Fruit fly (Drosophila melanogaster): ENCODE data around the gene CG2975.
A peak's percentile ranks its signal among the peaks of the same experiment; 100 is the strongest.

The CG2975 gene

dm6 chr2L:2878859-2879258 is 38.9 kb downstream of the CG2975 start, which contains the start of gene RabGGTb (continued):
- peak; percentile 77 for TF ChIP-seq kay (GFP tag; optimal IDR thresholded peaks at IDR 0.05)
- peak; percentile 35 for TF ChIP-seq gcm (GFP tag; optimal IDR thresholded peaks at IDR 0.05)
- peak; percentile 28 for TF ChIP-seq Nf-YC (tag; optimal IDR thresholded peaks at IDR 0.05)
- TF ChIP-seq zf30C (GFP tag; optimal IDR thresholded peaks at IDR 0.05): no peak
- TF ChIP-seq hth (optimal IDR thresholded peaks at IDR 0.05): no peak
- no peak for TF ChIP-seq fd64A (GFP tag; optimal IDR thresholded peaks at IDR 0.05)
- TF ChIP-seq Myb (GFP tag; optimal IDR thresholded peaks at IDR 0.05): peak; percentile 47
- TF ChIP-seq CG13894 (tag; optimal IDR thresholded peaks at IDR 0.05): peak; percentile 5
- TF ChIP-seq crol (GFP tag; IDR thresholded peaks at IDR 0.05): 0 out of 2 replicates have a peak, but pooled peaks have one; percentile 28
- TF ChIP-seq ken (GFP tag; IDR thresholded peaks at IDR 0.05): peak; percentile 72; the same call in 2 of the 3 replicates
- peak; percentile 62; the same call in 1 of the 2 replicates for TF ChIP-seq HLH3B (GFP tag; IDR thresholded peaks at IDR 0.05)
- no peak for TF ChIP-seq Stat92E (GFP tag; optimal IDR thresholded peaks at IDR 0.05)
- TF ChIP-seq CG14050 (GFP tag; IDR thresholded peaks at IDR 0.05): peak; percentile 48; the same call in 2 of the 3 replicates
- peak in 1 of 2 experiments; percentile 50 for TF ChIP-seq chif (GFP tag; optimal IDR thresholded peaks at IDR 0.05)
- TF ChIP-seq so (GFP tag; IDR thresholded peaks at IDR 0.05): peak; percentile 77; the same call in 2 of the 3 replicates
- TF ChIP-seq pita (GFP tag; optimal IDR thresholded peaks at IDR 0.05): no peak
- peak; percentile 56 for TF ChIP-seq repo (GFP tag; optimal IDR thresholded peaks at IDR 0.05)
- TF ChIP-seq CG30020 (tag; optimal IDR thresholded peaks at IDR 0.05): no peak
- TF ChIP-seq CG3726 (GFP tag; IDR thresholded peaks at IDR 0.05): 0 out of 3 replicates have a peak, but pooled peaks have one; percentile 36
- no peak for TF ChIP-seq sima (GFP tag; optimal IDR thresholded peaks at IDR 0.05)
- peak; percentile 39 for TF ChIP-seq Bdp1 (GFP tag; optimal IDR thresholded peaks at IDR 0.05)
- TF ChIP-seq Opbp (GFP tag; IDR thresholded peaks at IDR 0.05; ENCODE audit: partially characterized antibody): no peak
- peak; percentile 6 for TF ChIP-seq jumu (GFP tag; optimal IDR thresholded peaks at IDR 0.05)
- peak; percentile 73 for TF ChIP-seq CG12769 (tag; optimal IDR thresholded peaks at IDR 0.05)
- peak; percentile 46 for TF ChIP-seq CG34376 (GFP tag; optimal IDR thresholded peaks at IDR 0.05)
- no peak for TF ChIP-seq Elba2 (GFP tag; optimal IDR thresholded peaks at IDR 0.05)
- no peak for TF ChIP-seq pros (GFP tag; optimal IDR thresholded peaks at IDR 0.05)
- TF ChIP-seq fd102C (GFP tag; optimal IDR thresholded peaks at IDR 0.05): no peak
- peak; percentile 71 for TF ChIP-seq pum (GFP tag; optimal IDR thresholded peaks at IDR 0.05)
- no peak for TF ChIP-seq emc (GFP tag; optimal IDR thresholded peaks at IDR 0.05)
- peak; percentile 27 for TF ChIP-seq ash1 (GFP tag; optimal IDR thresholded peaks at IDR 0.05)
- peak; percentile 99 to 100 for TF ChIP-seq crp (GFP tag; optimal IDR thresholded peaks at IDR 0.05)
- peak; percentile 24 for TF ChIP-seq her (GFP tag; optimal IDR thresholded peaks at IDR 0.05)
- peak; percentile 23 for TF ChIP-seq CG4820 (GFP tag; optimal IDR thresholded peaks at IDR 0.05)
- peak; percentile 50 for TF ChIP-seq CG2712 (tag; optimal IDR thresholded peaks at IDR 0.05)
- no peak for TF ChIP-seq CG4282 (GFP tag; optimal IDR thresholded peaks at IDR 0.05)
- TF ChIP-seq zfh1 (GFP tag; IDR thresholded peaks at IDR 0.05): peak; percentile 82; the same call in 2 of the 3 replicates
- TF ChIP-seq ci (GFP tag; IDR thresholded peaks at IDR 0.05): peak; percentile 89
- TF ChIP-seq stc (GFP tag; IDR thresholded peaks at IDR 0.05): peak; percentile 63
- TF ChIP-seq mam (GFP tag; optimal IDR thresholded peaks at IDR 0.05): peak; percentile 74
- TF ChIP-seq Ravus (GFP tag; IDR thresholded peaks at IDR 0.05): peak; percentile 10
- TF ChIP-seq CG1792 (GFP tag; optimal IDR thresholded peaks at IDR 0.05): peak; percentile 48
- TF ChIP-seq gce (GFP tag; IDR thresholded peaks at IDR 0.05): peak; percentile 54; the same call in 1 of the 3 replicates
- peak; percentile 11 for TF ChIP-seq fd96Cb (tag; optimal IDR thresholded peaks at IDR 0.05)
- TF ChIP-seq CG10321 (GFP tag; IDR thresholded peaks at IDR 0.05): peak; percentile 23; the same call in 1 of the 2 replicates
- peak; percentile 67; the same call in 2 of the 3 replicates for TF ChIP-seq ase (GFP tag; IDR thresholded peaks at IDR 0.05)
- TF ChIP-seq Chrac-16 (GFP tag; optimal IDR thresholded peaks at IDR 0.05): peak; percentile 47
- TF ChIP-seq CG1233 (GFP tag; optimal IDR thresholded peaks at IDR 0.05): no peak
- peak; percentile 64; the same call in 2 of the 3 replicates for TF ChIP-seq CG11695 (GFP tag; IDR thresholded peaks at IDR 0.05)
- TF ChIP-seq CG17328 (GFP tag; IDR thresholded peaks at IDR 0.05): peak; percentile 69
- peak; percentile 65 for TF ChIP-seq wdn (GFP tag; IDR thresholded peaks at IDR 0.05)

All from whole organism, embryonic.